Worm (Caenorhabditis elegans) whole organism, L3 larva: ENCODE results near the gene F53F4.1.

Source experiments
- jun-1 ChIP-seq: fragments of 150-350 bp; optimal IDR thresholded peaks from 2 replicates; lab custom pipeline; 2014; ENCODE audit warnings: missing biosample characterization, missing genetic modification reagents, missing genetic modification characterization
- pqm-1 ChIP-seq: fragments of 150-350 bp; optimal IDR thresholded peaks from 2 replicates; lab custom pipeline; 2017; ENCODE audit warnings: missing biosample characterization, missing genetic modification characterization, inconsistent platforms
- ztf-4 ChIP-seq: fragments of 150-350 bp; optimal IDR thresholded peaks from 2 replicates; lab custom pipeline; 2014; ENCODE audit warnings: missing biosample characterization, missing genetic modification characterization

ce11 chrV:13577463-13577862, 7.1 kb upstream of the F53F4.1 start:
- TF ChIP-seq jun-1 (tag; lab: Kevin White, UChicago) (no peak), pqm-1 (tag; lab: Kevin White, UChicago) (no peak), ztf-4 (tag; lab: Kevin White, UChicago) (no peak)
